Worm (Caenorhabditis elegans): ENCODE results near the gene T04A8.8.

DNA sequence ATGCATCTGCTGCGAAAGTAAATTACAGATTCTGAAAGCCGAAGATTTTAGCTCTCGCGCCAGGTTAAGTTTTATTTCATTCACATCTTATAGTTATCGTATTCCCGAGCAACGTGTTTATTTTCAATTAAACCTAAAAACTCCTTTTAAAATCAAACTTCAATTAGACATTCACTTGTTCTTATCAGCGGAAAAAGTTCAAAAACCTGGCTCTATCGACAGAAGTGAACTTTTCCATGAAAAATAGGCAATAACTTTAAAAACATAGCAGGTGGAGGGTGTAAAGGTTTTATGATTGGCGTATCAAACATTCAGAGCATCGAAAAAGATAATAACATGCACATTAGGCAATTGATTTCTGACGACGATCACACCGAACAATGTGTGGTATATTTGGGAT lies 4.8 kb upstream of the T04A8.8 start, which contains the start of gene ppat-1:
- TF ChIP-seq aly-2 (tag; optimal IDR thresholded peaks at IDR 0.05) (no peak), snpc-4 (tag; optimal IDR thresholded peaks at IDR 0.05) (no peak), skn-1 (tag; optimal IDR thresholded peaks at IDR 0.05) (no peak), gmeb-1 (tag; optimal IDR thresholded peaks at IDR 0.05) (no peak), ama-1 (optimal IDR thresholded peaks at IDR 0.05) (no peak), sma-3 (GFP tag; optimal IDR thresholded peaks at IDR 0.05) (no peak), ztf-4 (tag; optimal IDR thresholded peaks at IDR 0.05) (no peak), nhr-12 (tag; optimal IDR thresholded peaks at IDR 0.05) (no peak), lsy-2 (tag; optimal IDR thresholded peaks at IDR 0.05) (no peak)
